Worm (Caenorhabditis elegans): Measurements from ENCODE around the gene gtap-2.

gtap-2 gene

DNA sequence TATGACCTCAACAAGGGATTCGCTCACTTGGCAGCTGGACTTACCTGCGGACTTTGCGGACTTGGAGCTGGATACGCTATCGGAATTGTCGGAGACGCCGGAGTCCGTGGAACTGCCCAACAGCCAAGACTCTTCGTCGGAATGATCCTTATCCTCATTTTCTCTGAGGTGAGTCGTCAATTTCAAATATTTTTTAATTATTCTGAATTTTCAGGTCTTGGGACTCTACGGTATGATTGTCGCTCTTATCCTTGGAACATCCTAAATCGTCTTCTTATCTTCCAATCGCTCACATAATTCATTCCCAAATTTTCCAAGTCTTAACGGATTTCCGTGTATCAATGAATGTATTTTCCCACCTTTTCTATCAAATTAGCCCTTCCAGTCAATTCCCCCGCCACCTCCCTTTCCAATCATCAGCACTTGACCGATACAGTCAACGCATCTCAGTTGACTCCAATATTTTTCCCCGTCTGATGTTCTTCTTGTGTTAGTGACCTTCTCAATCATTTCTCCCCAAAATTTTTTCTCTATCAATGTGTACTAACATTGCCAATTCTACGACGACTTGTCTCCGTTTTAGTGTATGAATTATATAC is 25.8 kb upstream of the gtap-2 start, which contains the start of gene R10E11.6:
R10E11.6 (plus strand) TSS at position 524 of the 599 bp plus-strand sequence.
- TF ChIP-seq unc-62 (GFP tag; optimal IDR thresholded peaks at IDR 0.05) = no peak

DNA sequence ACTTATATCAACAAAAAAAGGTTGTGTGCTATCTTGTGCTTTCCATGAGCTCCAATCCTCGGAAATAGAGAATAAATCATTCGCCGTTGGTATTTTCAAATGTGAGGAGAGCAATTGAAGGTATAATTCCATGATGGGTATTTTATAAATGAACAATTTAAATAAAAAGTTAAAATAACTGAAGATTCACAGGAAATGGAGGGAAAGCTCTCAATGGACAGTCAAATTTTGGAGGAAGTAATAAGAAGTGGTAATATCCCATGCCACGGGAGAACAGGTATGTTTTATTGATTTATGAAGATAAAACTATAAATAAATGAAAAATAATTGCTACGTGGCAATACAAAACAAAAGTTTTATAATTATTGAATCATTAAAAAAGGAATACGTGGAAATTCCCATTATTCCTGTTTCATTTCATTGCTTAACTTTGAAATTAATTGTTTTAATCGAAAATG is 25.2 kb upstream of the gtap-2 start:
- no peak for TF ChIP-seq unc-62 (GFP tag; optimal IDR thresholded peaks at IDR 0.05)

DNA sequence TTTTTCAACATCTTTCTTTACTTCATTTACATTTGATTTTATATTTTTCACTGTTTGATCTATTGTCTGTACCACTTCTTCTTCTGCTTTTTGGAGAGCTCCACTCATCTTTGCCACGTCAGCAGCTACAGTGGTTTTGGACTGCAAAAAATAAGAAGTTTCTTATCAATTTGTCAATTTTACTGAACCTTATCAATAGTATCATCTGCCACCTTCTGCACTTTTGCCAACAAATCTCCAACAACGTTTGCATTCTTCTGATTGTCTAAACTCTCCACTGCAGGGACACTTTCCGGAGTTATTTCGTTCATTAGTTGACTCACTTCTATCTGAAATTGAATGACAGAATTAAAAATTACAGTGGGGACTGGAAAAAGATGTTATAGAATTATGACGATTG is 21.6 kb upstream of the gtap-2 start:
- TF ChIP-seq unc-62 (GFP tag; optimal IDR thresholded peaks at IDR 0.05) = no peak

DNA sequence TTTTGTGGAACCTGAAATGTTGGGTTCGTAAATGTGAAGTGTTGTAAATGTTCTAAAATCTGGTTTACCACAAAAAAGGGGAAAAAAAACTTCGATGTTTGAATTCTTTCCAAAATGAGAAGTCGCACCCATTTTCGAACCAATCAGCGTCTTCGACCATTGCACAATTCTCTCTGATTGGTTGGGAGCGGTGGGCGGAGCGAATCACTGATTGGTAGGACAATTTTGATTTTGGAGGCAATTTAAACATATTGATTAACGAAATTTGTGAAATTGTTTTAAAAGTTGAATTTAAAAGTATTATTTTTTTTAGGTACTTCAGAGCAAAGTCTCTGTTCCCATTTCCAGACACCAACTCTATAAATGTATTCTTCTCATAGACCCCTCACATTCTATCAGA is 19.3 kb upstream of the gtap-2 start:
- TF ChIP-seq unc-62 (GFP tag; optimal IDR thresholded peaks at IDR 0.05) = no peak

DNA sequence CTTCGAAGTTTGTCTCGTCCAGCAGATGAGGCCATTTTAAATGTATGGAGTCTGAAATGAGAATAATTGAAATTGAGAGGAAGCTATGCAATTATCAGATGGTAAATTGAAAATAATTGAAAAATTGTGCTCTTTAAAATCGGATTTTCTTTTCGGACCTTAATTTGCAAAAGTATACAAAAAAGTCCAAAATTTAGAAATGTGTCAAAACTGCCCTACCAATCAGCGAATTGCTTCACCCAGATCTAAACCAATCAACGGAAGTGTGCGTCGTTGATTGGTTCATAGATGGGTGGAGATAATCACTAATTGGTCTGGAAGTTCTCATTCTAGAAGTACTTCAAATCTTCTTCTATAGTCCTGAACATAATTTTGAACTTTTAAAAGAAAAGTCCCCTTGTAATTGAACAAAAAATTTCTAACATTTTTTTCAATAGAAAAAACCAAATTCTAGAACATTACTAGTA is 18.7 kb upstream of the gtap-2 start, which contains the start of gene R10E11.5:
R10E11.5 (minus strand) TSS at position 51 of the 467 bp plus-strand sequence.
- TF ChIP-seq unc-62 (GFP tag; optimal IDR thresholded peaks at IDR 0.05) = no peak

DNA sequence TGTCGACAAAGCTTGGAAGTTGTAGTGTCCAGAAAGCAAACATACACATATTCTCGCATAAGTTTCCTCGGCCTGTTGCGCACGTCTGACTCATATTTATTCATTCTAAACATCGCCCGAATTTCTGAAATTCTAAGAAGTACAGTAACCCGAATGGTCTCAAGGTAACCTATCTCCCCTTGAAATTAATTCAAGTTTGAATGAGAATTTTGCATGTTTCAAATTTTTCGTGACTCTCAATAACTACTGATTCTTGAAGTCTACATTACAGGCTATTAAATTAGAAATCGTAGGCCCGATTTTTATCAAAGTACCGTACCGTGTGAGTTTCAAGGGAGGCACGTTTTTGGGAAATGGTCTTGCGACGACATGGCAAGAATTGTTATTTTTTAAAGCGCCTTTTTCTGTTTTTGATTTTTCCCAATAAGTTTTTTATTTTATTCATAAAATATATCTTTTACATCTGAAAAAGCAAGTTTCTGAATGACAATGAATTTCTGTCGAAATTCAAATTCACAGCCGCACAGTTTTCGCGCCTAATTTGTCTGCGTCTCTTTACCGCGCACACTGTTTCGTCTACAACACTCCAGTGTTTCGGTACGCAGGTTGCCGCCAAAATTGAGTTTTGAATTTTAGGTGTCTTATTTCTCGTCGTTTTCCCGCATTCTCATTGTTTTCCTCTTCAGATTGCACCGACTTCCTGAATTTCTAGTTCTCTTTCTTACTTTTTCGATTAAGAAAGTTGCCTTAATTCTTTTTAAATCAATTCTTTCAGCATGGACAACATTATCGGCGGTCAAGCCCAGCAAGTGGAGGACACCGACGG is 14.5 kb upstream of the gtap-2 start, which contains the start of the genes R10E11.9 and mcm-6:
R10E11.9 (minus strand) TSS at position 51 of the 826 bp plus-strand sequence.
mcm-6 (plus strand) TSS at position 776 of the 826 bp plus-strand sequence.
- TF ChIP-seq unc-62 (GFP tag; optimal IDR thresholded peaks at IDR 0.05) = no peak

DNA sequence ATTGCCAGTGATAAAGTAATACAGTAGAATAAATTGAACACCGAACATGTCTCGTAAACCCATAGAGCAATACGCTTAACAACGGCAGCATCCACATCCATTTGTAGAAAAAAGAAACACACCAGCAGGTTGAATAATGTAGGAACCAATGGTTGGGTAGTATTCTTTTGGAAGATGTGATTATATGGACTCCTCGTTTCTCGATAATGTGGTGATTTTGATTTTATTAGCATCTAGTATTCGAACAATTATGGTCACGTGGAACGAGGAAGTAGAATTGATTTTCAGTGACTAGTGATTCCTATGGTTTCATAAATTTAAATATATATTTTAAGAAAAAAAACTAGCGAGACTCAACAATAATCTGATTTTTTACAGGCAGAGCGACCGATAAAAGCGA is 11.9 kb upstream of the gtap-2 start, which contains the start of gene srxa-10:
srxa-10 (minus strand) TSS at position 101 of the 400 bp plus-strand sequence.
- TF ChIP-seq unc-62 (GFP tag; optimal IDR thresholded peaks at IDR 0.05) = no peak

DNA sequence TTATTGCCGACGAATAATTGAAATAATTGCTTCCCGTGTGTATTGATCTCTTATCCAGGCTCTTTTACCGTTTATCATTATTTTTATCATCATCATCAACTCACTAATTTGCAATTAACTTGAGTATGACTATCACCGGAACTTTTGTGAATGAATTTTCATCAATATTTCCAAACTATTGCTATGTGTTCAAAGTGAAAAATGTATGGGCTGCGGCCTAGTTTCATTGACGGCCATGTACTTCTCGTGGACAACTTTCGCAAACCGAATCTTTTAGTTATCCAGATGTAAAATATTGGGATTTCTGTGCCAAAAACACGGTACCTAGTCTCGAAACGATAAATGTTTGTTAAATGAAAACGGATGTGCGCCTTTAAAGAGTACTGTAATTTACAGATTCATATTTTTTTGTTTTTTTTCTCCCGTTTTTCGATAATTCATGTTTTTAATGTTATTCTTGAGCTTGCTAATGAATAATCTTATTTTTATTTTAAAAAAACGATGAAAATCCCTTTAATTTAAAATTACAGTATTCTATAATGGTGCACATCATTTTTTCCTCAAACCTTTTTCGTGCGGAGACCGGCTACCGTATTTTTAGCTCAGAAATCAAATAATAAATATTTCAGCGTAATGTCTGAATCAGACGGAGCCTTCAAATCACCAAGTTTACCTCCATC is 9.7 kb upstream of the gtap-2 start, which contains the start of gene ZK632.2:
ZK632.2 (plus strand) TSS at position 630 of the 680 bp plus-strand sequence.
- no peak for TF ChIP-seq unc-62 (GFP tag; optimal IDR thresholded peaks at IDR 0.05)

DNA sequence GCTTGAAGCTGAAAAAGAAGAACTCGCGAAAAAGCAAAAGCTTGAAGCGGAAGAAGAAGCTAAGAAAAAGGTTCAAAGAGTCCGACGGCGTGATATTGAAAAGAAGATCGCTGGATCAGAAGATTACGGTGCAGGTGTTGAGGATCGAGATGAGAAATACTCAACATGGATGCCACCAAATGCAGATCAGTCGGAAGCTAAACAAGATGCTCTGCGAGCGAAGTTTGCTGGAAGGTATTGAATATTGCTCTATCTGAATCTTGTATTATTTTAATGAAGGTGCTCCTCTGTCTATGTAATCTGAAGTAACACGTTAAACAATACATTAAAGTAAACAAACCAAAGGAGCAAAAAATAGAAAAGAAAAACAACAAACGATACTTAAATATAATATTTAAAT is 6.3 kb upstream of the gtap-2 start:
- no peak for TF ChIP-seq unc-62 (GFP tag; optimal IDR thresholded peaks at IDR 0.05)

DNA sequence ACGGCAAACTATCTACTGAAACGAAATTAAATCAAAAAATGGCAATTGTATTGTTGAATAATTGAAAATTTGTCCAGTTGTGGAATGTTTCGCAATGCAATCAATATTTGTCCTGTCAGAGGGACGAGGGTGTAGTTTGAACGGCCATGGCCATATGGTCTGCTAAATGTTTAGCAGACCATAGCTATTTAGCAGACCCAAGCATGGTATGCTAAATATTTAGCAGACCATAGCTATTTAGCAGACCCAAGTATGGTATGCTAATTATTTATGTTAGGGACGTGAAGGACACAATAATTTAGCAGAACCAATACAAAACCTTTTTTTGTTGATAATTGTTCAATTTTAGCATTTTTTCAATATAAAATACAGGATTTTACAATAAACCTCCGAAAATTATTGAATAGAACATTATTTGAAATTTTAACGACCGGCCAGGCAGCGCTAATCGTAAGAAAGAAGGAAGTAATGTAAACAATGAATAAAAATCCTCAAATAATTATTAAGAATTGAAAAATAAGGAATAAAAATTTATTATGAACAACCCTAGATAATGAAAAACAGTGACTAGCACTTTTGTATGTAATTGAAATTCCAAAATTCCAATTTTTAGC is 3.2 kb upstream of the gtap-2 start, which contains the start of gene riok-3:
riok-3 (minus strand) TSS at position 15 of the 614 bp plus-strand sequence.
- TF ChIP-seq unc-62 (GFP tag; optimal IDR thresholded peaks at IDR 0.05) = no peak

DNA sequence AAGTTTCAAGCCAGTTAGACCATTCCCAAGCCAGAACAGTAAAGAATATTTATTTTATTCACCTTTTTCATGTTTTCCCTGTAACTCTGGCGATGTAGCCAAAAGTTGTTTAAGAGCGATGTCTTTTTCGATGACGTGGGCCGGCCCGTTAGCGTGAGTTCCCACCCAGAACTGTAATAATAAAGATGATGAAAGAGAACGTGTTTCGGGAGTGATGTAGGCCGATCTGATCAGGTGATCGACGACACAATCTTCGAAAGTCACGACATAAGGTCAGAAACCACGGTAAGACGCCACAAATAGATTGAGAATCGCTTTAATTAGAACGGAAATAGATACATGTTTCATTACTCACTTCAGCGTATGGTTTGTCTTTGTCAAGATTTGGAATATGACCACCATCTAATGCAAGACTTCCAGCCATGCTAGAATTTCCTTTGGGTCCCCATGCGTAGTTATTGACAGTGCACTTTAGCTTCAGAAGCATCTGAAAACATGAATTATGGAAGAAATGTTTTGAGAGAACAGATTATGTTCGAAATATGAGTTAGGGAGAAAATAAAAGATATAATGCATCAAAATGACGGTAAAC is 1.3 kb upstream of the gtap-2 start, which contains the start of gene ZK632.4:
ZK632.4 (minus strand) TSS at position 487 of the 592 bp plus-strand sequence.
- TF ChIP-seq unc-62 (GFP tag; optimal IDR thresholded peaks at IDR 0.05) = no peak

DNA sequence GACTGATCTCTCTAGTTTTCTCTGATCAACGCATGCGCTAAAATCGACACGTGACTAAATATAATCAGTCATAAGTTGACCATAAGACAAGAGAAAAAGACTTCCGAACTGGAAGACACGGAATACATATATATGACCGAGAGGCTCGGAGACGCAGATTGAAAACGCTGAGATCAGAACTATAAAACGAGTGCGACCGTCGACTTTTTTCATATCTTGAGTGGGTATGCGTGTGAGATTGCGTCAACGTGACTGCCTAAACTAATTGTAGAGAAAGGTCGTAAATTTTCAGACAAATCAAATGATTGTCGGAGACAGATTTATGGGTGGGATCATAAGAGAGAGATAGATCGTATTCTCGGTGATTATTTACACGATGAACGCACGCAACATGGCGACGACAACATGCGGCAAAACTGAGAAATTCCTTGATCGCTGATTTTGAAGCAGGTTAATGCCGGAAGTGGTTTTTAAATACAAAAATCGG is 741 bp upstream of the gtap-2 start:
- no peak for TF ChIP-seq unc-62 (GFP tag; optimal IDR thresholded peaks at IDR 0.05)

DNA sequence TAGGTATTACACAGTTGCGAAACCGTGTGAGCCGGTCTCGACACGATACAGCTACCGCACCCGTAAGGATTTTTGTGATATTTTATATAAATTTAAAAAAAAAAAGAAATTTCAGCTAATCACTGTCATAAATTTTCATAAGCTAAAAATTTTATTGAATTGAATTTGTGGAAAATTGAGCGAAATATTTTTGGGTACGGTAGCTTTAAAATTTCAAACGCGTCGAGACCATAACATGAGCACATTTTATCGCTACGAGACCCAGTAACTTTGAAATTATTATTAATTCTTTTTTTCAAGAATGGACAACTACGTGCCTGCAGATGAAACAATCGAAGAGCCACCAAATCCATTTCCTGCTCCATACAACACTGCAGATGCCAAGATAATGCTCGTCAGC is 4.8 kb downstream of the gtap-2 start, which contains the start of gene ZK632.14:
ZK632.14 (plus strand) TSS at position 301 of the 400 bp plus-strand sequence.
- no peak for TF ChIP-seq unc-62 (GFP tag; optimal IDR thresholded peaks at IDR 0.05)

DNA sequence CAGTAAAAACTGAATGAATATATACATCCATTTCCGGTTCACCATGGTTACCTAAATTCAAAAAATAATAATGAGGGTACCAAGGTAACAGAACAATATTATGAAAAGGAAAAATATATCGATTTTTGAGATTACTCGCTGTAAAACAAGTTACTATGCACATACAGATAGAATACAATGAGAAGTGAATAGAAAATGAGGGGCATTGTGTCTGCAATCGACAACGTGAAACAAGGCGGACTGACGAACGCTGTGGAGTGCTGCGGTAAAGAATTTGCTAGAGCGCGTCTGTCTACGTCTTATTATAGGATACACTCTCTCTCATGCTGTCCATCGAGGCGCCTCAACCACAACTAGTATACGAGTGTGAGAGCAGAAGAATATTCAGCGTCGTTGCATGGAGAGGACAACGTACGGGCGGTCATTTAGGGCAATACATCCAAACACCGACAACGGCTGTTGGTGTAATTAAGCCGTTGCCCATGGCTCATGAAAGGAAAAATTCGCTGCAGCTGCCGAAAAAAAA is 8.8 kb downstream of the gtap-2 start, which contains the start of gene cnx-1:
cnx-1 (minus strand) TSS at position 51 of the 526 bp plus-strand sequence.
- no peak for TF ChIP-seq unc-62 (GFP tag; optimal IDR thresholded peaks at IDR 0.05)
